Worm (Caenorhabditis elegans): ENCODE data around the gene ZK84.2.

The ZK84.2 gene

ce11 chrII:6055927-6056326 is 41.8 kb downstream of the ZK84.2 start, which contains the start of gene R12C12.7 (continued):
- no peak for TF ChIP-seq unc-98 (GFP tag; IDR thresholded peaks at IDR 0.05)
- TF ChIP-seq unc-62 (GFP tag; optimal IDR thresholded peaks at IDR 0.05), result no peak
- TF ChIP-seq fkh-4 (tag; optimal IDR thresholded peaks at IDR 0.05; ENCODE audit: borderline replicate concordance), result no peak
- no peak for TF ChIP-seq unc-130 (tag; optimal IDR thresholded peaks at IDR 0.05)
- TF ChIP-seq rnt-1 (tag; optimal IDR thresholded peaks at IDR 0.05), result peak; percentile 3
- peak in 1 of 2 experiments; percentile 45 for TF ChIP-seq lsy-2 (tag; optimal IDR thresholded peaks at IDR 0.05)
- TF ChIP-seq nhr-237 (tag; optimal IDR thresholded peaks at IDR 0.05), result no peak
- TF ChIP-seq mep-1 (tag; optimal IDR thresholded peaks at IDR 0.05), result no peak
- no peak for TF ChIP-seq pag-3 (tag; optimal IDR thresholded peaks at IDR 0.05; ENCODE audit: borderline replicate concordance, insufficient read depth)
- peak; percentile 40 for TF ChIP-seq C16A3.4 (tag; optimal IDR thresholded peaks at IDR 0.05)
- TF ChIP-seq efl-1 (optimal IDR thresholded peaks at IDR 0.05), result peak; percentile 41 to 53
- TF ChIP-seq efl-1 (GFP tag; optimal IDR thresholded peaks at IDR 0.05 in 1 of 2), result peak; percentile 17 to 88
- TF ChIP-seq sup-37 (GFP tag; optimal IDR thresholded peaks at IDR 0.05), result no peak
- no peak for TF ChIP-seq nhr-85 (tag)
- TF ChIP-seq egl-27 (tag; optimal IDR thresholded peaks at IDR 0.05), result no peak
- TF ChIP-seq grh-1 (GFP tag; IDR thresholded peaks at IDR 0.05), result no peak
- no peak for TF ChIP-seq aly-2 (tag; optimal IDR thresholded peaks at IDR 0.05)
- TF ChIP-seq ama-1 (optimal IDR thresholded peaks at IDR 0.05), result no peak
- no peak for TF ChIP-seq lin-13 (GFP tag; optimal IDR thresholded peaks at IDR 0.05)
- no peak for TF ChIP-seq nhr-77 (tag; optimal IDR thresholded peaks at IDR 0.05)
- no peak for TF ChIP-seq snpc-4 (tag; optimal IDR thresholded peaks at IDR 0.05)
- no peak for TF ChIP-seq ceh-82 (tag; optimal IDR thresholded peaks at IDR 0.05)
- no peak for TF ChIP-seq ceh-90 (tag; optimal IDR thresholded peaks at IDR 0.05)
- no peak for TF ChIP-seq fkh-8 (tag; optimal IDR thresholded peaks at IDR 0.05)
- TF ChIP-seq nhr-11 (tag; optimal IDR thresholded peaks at IDR 0.05), result no peak
- TF ChIP-seq dpl-1 (GFP tag; optimal IDR thresholded peaks at IDR 0.05), result peak; percentile 9 to 55 (median 29)
- no peak for TF ChIP-seq ceh-8 (GFP tag; optimal IDR thresholded peaks at IDR 0.05)
- no peak for TF ChIP-seq egl-13 (tag; optimal IDR thresholded peaks at IDR 0.05)
- TF ChIP-seq ets-5 (GFP tag; IDR thresholded peaks at IDR 0.05), result no peak
- TF ChIP-seq mef-2 (tag; optimal IDR thresholded peaks at IDR 0.05), result no peak
- no peak for TF ChIP-seq Y116A8C.19 (tag; optimal IDR thresholded peaks at IDR 0.05; ENCODE audit: borderline replicate concordance)
- no peak for TF ChIP-seq pqm-1 (tag; optimal IDR thresholded peaks at IDR 0.05)
- no peak for TF ChIP-seq mdl-1 (tag; optimal IDR thresholded peaks at IDR 0.05)
- TF ChIP-seq ztf-11 (tag; optimal IDR thresholded peaks at IDR 0.05), result no peak
- no peak for TF ChIP-seq tbx-2 (tag; optimal IDR thresholded peaks at IDR 0.05)
- no peak for TF ChIP-seq lin-14 (GFP tag; optimal IDR thresholded peaks at IDR 0.05)
- TF ChIP-seq lin-35 (GFP tag; optimal IDR thresholded peaks at IDR 0.05), result peak in 1 of 2 experiments; percentile 66
- TF ChIP-seq dsc-1 (tag; optimal IDR thresholded peaks at IDR 0.05), result no peak
- TF ChIP-seq nhr-12 (tag; optimal IDR thresholded peaks at IDR 0.05), result no peak

DNA sequence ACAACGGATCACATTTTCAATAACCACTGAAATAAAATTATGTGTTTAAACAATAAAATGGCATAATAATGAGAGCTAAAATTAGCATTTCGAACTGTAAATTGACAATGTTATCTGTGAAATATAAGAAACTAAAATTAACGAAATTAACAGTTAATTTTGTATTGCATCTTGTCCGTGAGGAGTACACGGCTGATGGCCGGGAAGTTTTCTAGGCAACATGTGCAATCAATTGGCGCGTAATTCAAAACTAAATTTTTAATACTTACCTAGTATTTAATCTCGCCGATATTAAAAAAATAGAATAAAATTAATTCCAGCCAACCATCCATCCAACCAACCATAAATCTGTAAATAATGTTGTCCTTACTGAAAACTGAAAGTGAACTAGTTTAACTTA is 47.3 kb downstream of the ZK84.2 start:
- TF ChIP-seq tbx-2 (tag; optimal IDR thresholded peaks at IDR 0.05) (peak; percentile 93), unc-30 (tag; optimal IDR thresholded peaks at IDR 0.05) (no peak), blmp-1 (tag; optimal IDR thresholded peaks at IDR 0.05) (peak; percentile 56), lin-35 (GFP tag; optimal IDR thresholded peaks at IDR 0.05) (peak; percentile 98), lir-3 (tag; optimal IDR thresholded peaks at IDR 0.05; ENCODE audit: poor library complexity) (peak; percentile 98), jun-1 (tag; optimal IDR thresholded peaks at IDR 0.05) (peak; percentile 58), fkh-4 (tag; optimal IDR thresholded peaks at IDR 0.05; ENCODE audit: borderline replicate concordance) (peak; percentile 97), lin-13 (GFP tag; optimal IDR thresholded peaks at IDR 0.05) (peak; percentile 68), hlh-17 (GFP tag; optimal IDR thresholded peaks at IDR 0.05; ENCODE audit: borderline replicate concordance) (peak; percentile 53), alr-1 (tag; optimal IDR thresholded peaks at IDR 0.05; ENCODE audit: borderline replicate concordance) (no peak), snpc-4 (tag; optimal IDR thresholded peaks at IDR 0.05) (peak; percentile 62), swsn-7 (tag; optimal IDR thresholded peaks at IDR 0.05) (peak; percentile 92), sup-37 (GFP tag; optimal IDR thresholded peaks at IDR 0.05) (no peak), efl-1 (optimal IDR thresholded peaks at IDR 0.05) (peak; percentile 98 to 99), efl-1 (GFP tag; optimal IDR thresholded peaks at IDR 0.05 in 1 of 2) (peak; percentile 97 to 100), nhr-19 (GFP tag; conservative IDR thresholded peaks at IDR 0.05) (peak; percentile 93), ceh-90 (tag; optimal IDR thresholded peaks at IDR 0.05) (peak; percentile 97), ets-5 (GFP tag; IDR thresholded peaks at IDR 0.05) (no peak), C34B4.2 (tag; optimal IDR thresholded peaks at IDR 0.05) (peak; percentile 13), ceh-8 (GFP tag; optimal IDR thresholded peaks at IDR 0.05) (peak; percentile 84), nhr-90 (tag; optimal IDR thresholded peaks at IDR 0.05; ENCODE audit: poor library complexity) (peak; percentile 97), isw-1 (GFP tag; IDR thresholded peaks at IDR 0.05) (peak; percentile 74), elt-2 (tag; optimal IDR thresholded peaks at IDR 0.05) (peak; percentile 82), nhr-84 (tag; optimal IDR thresholded peaks at IDR 0.05) (no peak), dsc-1 (tag; optimal IDR thresholded peaks at IDR 0.05) (peak; percentile 97)
